Fruit fly (Drosophila melanogaster) whole organism: ENCODE measurements around the gene Eig71Ea.

Source experiments
- Dll ChIP-seq: fragments of >200 bp; optimal IDR thresholded peaks from 2 replicates; lab custom pipeline; 2017
- EcR ChIP-seq, 2 experiments: fragments of >200 bp; optimal IDR thresholded peaks; 2 replicates each; lab custom pipeline; 2017; ENCODE audit warnings: missing biosample characterization in 2 of 2, missing genetic modification characterization in 2 of 2, missing genetic modification reagents in 2 of 2
- psq ChIP-seq: fragments of >200 bp; optimal IDR thresholded peaks from 2 replicates; lab custom pipeline; 2017

dm6 chr3L:15599190-15599589 lies 50.3 kb downstream of the Eig71Ea start:
- TF ChIP-seq EcR (GFP tag; optimal IDR thresholded peaks at IDR 0.05; lab: Kevin White, UChicago) (no peak), Dll (lab: Kevin White, UChicago) (no peak), psq (lab: Kevin White, UChicago) (no peak)
